Fruit fly (Drosophila melanogaster): ENCODE measurements around the gene Ravus.
A peak's percentile ranks its signal among the peaks of the same experiment; 100 is the strongest.

Gene Ravus

dm6 chr3R:13258696-13259567 is 4.9 kb downstream of the Ravus start, which contains the start of gene Ace (continued):
- TF ChIP-seq peb (GFP tag; IDR thresholded peaks at IDR 0.05) (no peak), unpg (GFP tag; optimal IDR thresholded peaks at IDR 0.05) (no peak), CG8290 (GFP tag; optimal IDR thresholded peaks at IDR 0.05) (no peak), CG8290 (tag; optimal IDR thresholded peaks at IDR 0.05) (no peak), z (GFP tag; IDR thresholded peaks at IDR 0.05) (0 out of 3 replicates have a peak, but pooled peaks have one; percentile 29), Bdp1 (GFP tag; optimal IDR thresholded peaks at IDR 0.05) (no peak), CG6854 (GFP tag; optimal IDR thresholded peaks at IDR 0.05) (no peak), CG2875 (GFP tag; optimal IDR thresholded peaks at IDR 0.05) (no peak), CG8944 (GFP tag; optimal IDR thresholded peaks at IDR 0.05) (no peak), kay (GFP tag; optimal IDR thresholded peaks at IDR 0.05) (no peak), dm (GFP tag; optimal IDR thresholded peaks at IDR 0.05) (no peak), amos (GFP tag; IDR thresholded peaks at IDR 0.05; ENCODE audit: partially characterized antibody) (no peak), CG13894 (tag; optimal IDR thresholded peaks at IDR 0.05) (peak; percentile 49), CG9727 (GFP tag; optimal IDR thresholded peaks at IDR 0.05) (no peak), br (optimal IDR thresholded peaks at IDR 0.05) (no peak), seq (GFP tag; IDR thresholded peaks at IDR 0.05) (no peak), CG31441 (GFP tag; IDR thresholded peaks at IDR 0.05) (no peak), Trl (optimal IDR thresholded peaks at IDR 0.05) (peak; percentile 80 to 93), Trl (GFP tag; optimal IDR thresholded peaks at IDR 0.05) (no peak), Max (GFP tag; optimal IDR thresholded peaks at IDR 0.05) (no peak), CG3163 (GFP tag; optimal IDR thresholded peaks at IDR 0.05) (peak; percentile 32), CG3281 (GFP tag; optimal IDR thresholded peaks at IDR 0.05) (no peak), pan (optimal IDR thresholded peaks at IDR 0.05) (no peak), pan (GFP tag; optimal IDR thresholded peaks at IDR 0.05 in 1 of 2, IDR thresholded peaks at IDR 0.05 in 1 of 2) (no peak), CG12659 (GFP tag; optimal IDR thresholded peaks at IDR 0.05) (peak; percentile 19), CG11456 (GFP tag; IDR thresholded peaks at IDR 0.05) (no peak), prd (optimal IDR thresholded peaks at IDR 0.05) (no peak), prd (GFP tag; IDR thresholded peaks at IDR 0.05) (no peak), CHES-1-like (GFP tag; optimal IDR thresholded peaks at IDR 0.05) (no peak), Adf1 (GFP tag; IDR thresholded peaks at IDR 0.05) (peak; percentile 7; the same call in 1 of the 2 replicates)

dm6 chr3R:13257110-13257509 is 6.8 kb downstream of the Ravus start:
- no peak for TF ChIP-seq CG12219 (GFP tag; optimal IDR thresholded peaks at IDR 0.05)
- peak in 1 of 2 experiments; percentile 20 for TF ChIP-seq Hr51 (GFP tag; optimal IDR thresholded peaks at IDR 0.05)
- TF ChIP-seq CG2678 (tag; optimal IDR thresholded peaks at IDR 0.05): peak; percentile 20
- TF ChIP-seq gem (tag; optimal IDR thresholded peaks at IDR 0.05): peak; percentile 32
- no peak for TF ChIP-seq CG7963 (GFP tag; IDR thresholded peaks at IDR 0.05; ENCODE audit: partially characterized antibody)
- TF ChIP-seq gro (GFP tag; optimal IDR thresholded peaks at IDR 0.05): no peak
- TF ChIP-seq CG34224 (GFP tag; IDR thresholded peaks at IDR 0.05; ENCODE audit: partially characterized antibody): no peak
- no peak for TF ChIP-seq CG6272 (GFP tag; IDR thresholded peaks at IDR 0.05)
- TF ChIP-seq Ptx1 (GFP tag; IDR thresholded peaks at IDR 0.05): peak; percentile 17; the same call in 1 of the 2 replicates
- TF ChIP-seq CG14014 (GFP tag; IDR thresholded peaks at IDR 0.05): 0 out of 2 replicates have a peak, but pooled peaks have one; percentile 11
- TF ChIP-seq Dip3 (GFP tag; optimal IDR thresholded peaks at IDR 0.05): no peak
- peak; percentile 55 for TF ChIP-seq CG2120 (GFP tag; optimal IDR thresholded peaks at IDR 0.05)
- no peak for TF ChIP-seq nerfin-1 (tag; optimal IDR thresholded peaks at IDR 0.05)
- peak; percentile 3 for TF ChIP-seq CG30403 (GFP tag; optimal IDR thresholded peaks at IDR 0.05)
- no peak for TF ChIP-seq MTF-1 (GFP tag; optimal IDR thresholded peaks at IDR 0.05; ENCODE audit: borderline replicate concordance)
- TF ChIP-seq Meics (GFP tag; optimal IDR thresholded peaks at IDR 0.05): peak; percentile 28
- TF ChIP-seq CG3281 (GFP tag; optimal IDR thresholded peaks at IDR 0.05): peak; percentile 17
- TF ChIP-seq CG33213 (GFP tag; optimal IDR thresholded peaks at IDR 0.05): no peak
- peak; percentile 47 for TF ChIP-seq lab (GFP tag; optimal IDR thresholded peaks at IDR 0.05)
- 0 out of 2 replicates have a peak, but pooled peaks have one; percentile 3 for TF ChIP-seq slbo (GFP tag; IDR thresholded peaks at IDR 0.05)
- TF ChIP-seq knrl (GFP tag; IDR thresholded peaks at IDR 0.05; ENCODE audit: partially characterized antibody): no peak
- TF ChIP-seq nom (GFP tag; optimal IDR thresholded peaks at IDR 0.05): no peak
